Worm (Caenorhabditis elegans): ENCODE measurements around the gene T02D1.4.

Gene T02D1.4

ce11 chrIV:17380061-17380680 lies 19.4 kb upstream of the T02D1.4 start, which contains the start of the genes C30H6.9 and dlat-2:
C30H6.9 (minus strand) TSS chrIV:17380170.
dlat-2 (plus strand) TSS chrIV:17380626.
- TF ChIP-seq snpc-4 (GFP tag; optimal IDR thresholded peaks at IDR 0.05) = peak; percentile 24
- peak in 3 of 4 experiments; percentile 72 to 84 (median 83) for TF ChIP-seq snpc-4 (tag; optimal IDR thresholded peaks at IDR 0.05)
- TF ChIP-seq lin-54 (GFP tag; optimal IDR thresholded peaks at IDR 0.05) = peak; percentile 3
- TF ChIP-seq unc-130 (GFP tag; optimal IDR thresholded peaks at IDR 0.05) = no peak
- TF ChIP-seq xnd-1 (tag; optimal IDR thresholded peaks at IDR 0.05) = peak; percentile 38
- TF ChIP-seq lsl-1 (GFP tag; optimal IDR thresholded peaks at IDR 0.05) = peak; percentile 73
- TF ChIP-seq attf-5 (GFP tag; optimal IDR thresholded peaks at IDR 0.05) = peak; percentile 32
- TF ChIP-seq madf-10 (tag; optimal IDR thresholded peaks at IDR 0.05) = no peak
- no peak for TF ChIP-seq ztf-3 (GFP tag; optimal IDR thresholded peaks at IDR 0.05)
- peak; percentile 11 for TF ChIP-seq tbp1 (GFP tag; optimal IDR thresholded peaks at IDR 0.05)
- TF ChIP-seq ztf-25 (GFP tag; IDR thresholded peaks at IDR 0.05) = no peak
- TF ChIP-seq gei-17 (GFP tag; optimal IDR thresholded peaks at IDR 0.05) = no peak
- TF ChIP-seq D2030.7 (GFP tag; IDR thresholded peaks at IDR 0.05) = peak; percentile 41; the same call in 1 of the 2 replicates
- no peak for TF ChIP-seq atf-7 (tag; optimal IDR thresholded peaks at IDR 0.05)
- TF ChIP-seq attf-6 (GFP tag; IDR thresholded peaks at IDR 0.05) = peak; percentile 65; the same call in 1 of the 2 replicates
- TF ChIP-seq mcd-1 (GFP tag; IDR thresholded peaks at IDR 0.05) = peak; percentile 77
- no peak for TF ChIP-seq ceh-100 (GFP tag; IDR thresholded peaks at IDR 0.05)
- no peak for TF ChIP-seq egl-44 (GFP tag; IDR thresholded peaks at IDR 0.05)
- TF ChIP-seq ets-4 (GFP tag; optimal IDR thresholded peaks at IDR 0.05) = no peak
- TF ChIP-seq hlh-26 (GFP tag; conservative IDR thresholded peaks at IDR 0.05) = no peak
- TF ChIP-seq C17E4.6 (GFP tag; IDR thresholded peaks at IDR 0.05) = no peak
- no peak for TF ChIP-seq F39B2.1 (GFP tag; IDR thresholded peaks at IDR 0.05)
- peak; percentile 80 for TF ChIP-seq F33H1.4 (GFP tag; IDR thresholded peaks at IDR 0.05)
- no peak for TF ChIP-seq B0035.1 (tag; optimal IDR thresholded peaks at IDR 0.05)
- peak; percentile 62 for TF ChIP-seq madf-6 (GFP tag; IDR thresholded peaks at IDR 0.05)
- no peak for TF ChIP-seq Y53F4B.3 (GFP tag; IDR thresholded peaks at IDR 0.05)
- TF ChIP-seq ztf-26 (tag; optimal IDR thresholded peaks at IDR 0.05) = no peak
- no peak for TF ChIP-seq F52B5.7 (tag; optimal IDR thresholded peaks at IDR 0.05)
- no peak for TF ChIP-seq ztf-22 (GFP tag; optimal IDR thresholded peaks at IDR 0.05)
- peak; percentile 44; the same call in 1 of the 2 replicates for TF ChIP-seq dox-1 (GFP tag; IDR thresholded peaks at IDR 0.05)

- TF ChIP-seq egrh-3 (GFP tag; IDR thresholded peaks at IDR 0.05) (no peak), madf-3 (GFP tag; IDR thresholded peaks at IDR 0.05) (no peak), unc-130 (GFP tag; optimal IDR thresholded peaks at IDR 0.05) (no peak), bed-2 (GFP tag; IDR thresholded peaks at IDR 0.05) (no peak), gei-17 (GFP tag; optimal IDR thresholded peaks at IDR 0.05) (no peak), Y53F4B.3 (GFP tag; IDR thresholded peaks at IDR 0.05) (no peak), rcor-1 (GFP tag; IDR thresholded peaks at IDR 0.05) (no peak), dox-1 (GFP tag; IDR thresholded peaks at IDR 0.05) (no peak), Y95B8A.8 (GFP tag; IDR thresholded peaks at IDR 0.05) (no peak), ceh-27 (GFP tag; optimal IDR thresholded peaks at IDR 0.05) (no peak), pha-4 (tag; optimal IDR thresholded peaks at IDR 0.05) (no peak), hlh-12 (tag; optimal IDR thresholded peaks at IDR 0.05) (no peak)
Observed at ce11 chrIV:17382029-17382428, 17.5 kb upstream of the T02D1.4 start, which contains the start of gene C30H6.8. C30H6.8 (plus strand) TSS chrIV:17382329.
